Worm (Caenorhabditis elegans): ENCODE measurements around the gene nhr-154.
A peak's percentile ranks its signal among the peaks of the same experiment; 100 is the strongest.

The nhr-154 gene

ce11 chrV:12100794-12101343 is at the start of gene nhr-154:
Gene nhr-154, plus strand, starts transcription at chrV:12101293.
- no peak for TF ChIP-seq ceh-43 (GFP tag; optimal IDR thresholded peaks at IDR 0.05)
- no peak for TF ChIP-seq sptf-1 (tag; optimal IDR thresholded peaks at IDR 0.05)
- TF ChIP-seq ces-1 (GFP tag; optimal IDR thresholded peaks at IDR 0.05), result no peak
- peak; percentile 27 for TF ChIP-seq nhr-237 (tag; optimal IDR thresholded peaks at IDR 0.05)

DNA sequence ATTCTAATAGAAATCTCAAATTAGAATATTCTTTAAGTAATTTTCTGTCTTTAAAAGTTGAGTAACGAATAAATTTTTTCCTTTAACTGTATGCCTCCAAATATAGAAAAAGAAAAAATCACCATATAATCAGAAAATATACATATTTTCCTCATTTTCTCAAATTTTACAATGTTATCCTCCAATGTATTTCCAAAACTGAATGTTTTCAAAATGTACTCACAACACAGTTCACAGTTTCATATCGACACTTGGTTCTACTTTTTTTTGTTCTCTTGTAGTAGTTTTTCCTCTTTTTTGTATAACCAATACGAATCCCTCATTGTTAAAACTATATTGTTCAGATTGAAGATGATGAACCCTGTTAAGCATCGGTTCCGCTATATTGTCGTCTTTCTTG is 47.5 kb upstream of the nhr-154 start, which contains the start of gene F10C2.7:
TSS of gene F10C2.7 (plus strand) at position 301 of the 400 bp plus-strand sequence.
- TF ChIP-seq hlh-1 (tag; optimal IDR thresholded peaks at IDR 0.05), result no peak
- TF ChIP-seq unc-120 (tag; optimal IDR thresholded peaks at IDR 0.05; ENCODE audit: poor library complexity, severe bottlenecking), result no peak
- no peak for TF ChIP-seq nhr-28 (tag; optimal IDR thresholded peaks at IDR 0.05)
- no peak for TF ChIP-seq drap-1 (GFP tag; optimal IDR thresholded peaks at IDR 0.05)
- no peak for TF ChIP-seq lsy-2 (tag; optimal IDR thresholded peaks at IDR 0.05)
- no peak for TF ChIP-seq ceh-39 (tag; optimal IDR thresholded peaks at IDR 0.05)
- TF ChIP-seq lin-13 (tag; optimal IDR thresholded peaks at IDR 0.05), result no peak
- TF ChIP-seq nhr-2 (tag; optimal IDR thresholded peaks at IDR 0.05), result no peak
- TF ChIP-seq nhr-76 (tag; optimal IDR thresholded peaks at IDR 0.05), result no peak
- no peak for TF ChIP-seq flh-1 (GFP tag; optimal IDR thresholded peaks at IDR 0.05)
- TF ChIP-seq elt-1 (tag; optimal IDR thresholded peaks at IDR 0.05; ENCODE audit: borderline replicate concordance, insufficient read depth), result no peak
- no peak for TF ChIP-seq tbx-8 (GFP tag; optimal IDR thresholded peaks at IDR 0.05)
- no peak for TF ChIP-seq mls-2 (tag; optimal IDR thresholded peaks at IDR 0.05)

- no peak for TF ChIP-seq hlh-1 (tag; optimal IDR thresholded peaks at IDR 0.05)
- peak; percentile 75 for TF ChIP-seq zip-8 (tag; optimal IDR thresholded peaks at IDR 0.05)
These were observed 41.4 kb upstream of the nhr-154 start, which contains the start of gene R07B7.2 for ce11 chrV:12059719-12060118. Gene R07B7.2, minus strand, starts transcription at chrV:12059753.

- TF ChIP-seq nhr-76 (tag; optimal IDR thresholded peaks at IDR 0.05) (no peak), nhr-237 (tag; optimal IDR thresholded peaks at IDR 0.05) (no peak), mab-5 (tag; optimal IDR thresholded peaks at IDR 0.05) (no peak), snpc-4 (tag; optimal IDR thresholded peaks at IDR 0.05) (no peak), bed-3 (GFP tag; optimal IDR thresholded peaks at IDR 0.05) (no peak), mep-1 (tag; optimal IDR thresholded peaks at IDR 0.05) (no peak), elt-3 (tag; optimal IDR thresholded peaks at IDR 0.05) (no peak), zip-8 (tag; optimal IDR thresholded peaks at IDR 0.05) (no peak), lin-13 (tag; optimal IDR thresholded peaks at IDR 0.05) (no peak), elt-1 (tag; optimal IDR thresholded peaks at IDR 0.05; ENCODE audit: borderline replicate concordance, insufficient read depth) (no peak), sptf-1 (tag; optimal IDR thresholded peaks at IDR 0.05) (no peak), nhr-12 (tag; optimal IDR thresholded peaks at IDR 0.05) (no peak), ham-2 (GFP tag; optimal IDR thresholded peaks at IDR 0.05) (no peak), M03D4.4 (tag; optimal IDR thresholded peaks at IDR 0.05) (no peak), unc-120 (tag; optimal IDR thresholded peaks at IDR 0.05; ENCODE audit: poor library complexity, severe bottlenecking) (no peak), cnd-1 (tag; optimal IDR thresholded peaks at IDR 0.05) (no peak)
These were observed 38.1 kb upstream of the nhr-154 start, which contains the start of gene clh-6 for ce11 chrV:12063036-12063435. Gene clh-6, minus strand, starts transcription at chrV:12063368.

DNA sequence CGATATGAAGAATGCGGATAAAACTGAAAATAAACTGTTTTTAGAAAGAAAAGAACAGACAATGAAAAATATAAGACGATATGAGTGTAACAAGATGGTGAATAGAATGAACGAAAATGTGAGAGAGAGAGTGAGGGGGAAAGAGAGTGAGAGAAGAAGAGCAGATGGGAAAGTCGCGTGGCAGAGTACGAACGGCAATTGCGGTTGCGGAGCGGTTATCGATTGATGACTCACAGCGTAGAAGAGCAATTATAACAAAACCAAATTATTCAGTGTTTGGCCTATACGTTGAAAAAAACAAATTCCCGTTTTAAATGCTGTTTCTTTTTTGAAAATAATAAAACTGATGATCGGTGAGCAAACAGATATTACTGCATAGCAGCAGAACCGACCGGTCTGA is 35.7 kb upstream of the nhr-154 start, which contains the start of gene pqn-53:
TSS of gene pqn-53 (minus strand) at position 23 of the 400 bp plus-strand sequence.
- peak; percentile 69 for TF ChIP-seq ceh-39 (tag; optimal IDR thresholded peaks at IDR 0.05)
- TF ChIP-seq tbx-8 (GFP tag; optimal IDR thresholded peaks at IDR 0.05), result no peak
- TF ChIP-seq ces-1 (GFP tag; optimal IDR thresholded peaks at IDR 0.05), result peak; percentile 19
- TF ChIP-seq lsy-2 (tag; optimal IDR thresholded peaks at IDR 0.05), result no peak
- TF ChIP-seq sem-2 (GFP tag; optimal IDR thresholded peaks at IDR 0.05), result no peak
- no peak for TF ChIP-seq pha-4 (tag; optimal IDR thresholded peaks at IDR 0.05)
- peak; percentile 43 for TF ChIP-seq hlh-1 (tag; optimal IDR thresholded peaks at IDR 0.05)
- no peak for TF ChIP-seq nhr-76 (tag; optimal IDR thresholded peaks at IDR 0.05)

- TF ChIP-seq sptf-1 (tag; optimal IDR thresholded peaks at IDR 0.05) (peak; percentile 5), lin-13 (tag; optimal IDR thresholded peaks at IDR 0.05) (no peak), ces-1 (GFP tag; optimal IDR thresholded peaks at IDR 0.05) (no peak), sem-2 (GFP tag; optimal IDR thresholded peaks at IDR 0.05) (no peak), mep-1 (tag; optimal IDR thresholded peaks at IDR 0.05) (no peak), M03D4.4 (tag; optimal IDR thresholded peaks at IDR 0.05) (no peak), lsy-2 (tag; optimal IDR thresholded peaks at IDR 0.05) (peak; percentile 69), tbx-8 (GFP tag; optimal IDR thresholded peaks at IDR 0.05) (no peak), ceh-39 (tag; optimal IDR thresholded peaks at IDR 0.05) (no peak)
These were observed 35.2 kb upstream of the nhr-154 start for ce11 chrV:12065859-12066258.

All from whole organism, mixed stage, embryonic.